Fruit fly (Drosophila melanogaster): Measurements from ENCODE around the gene CG4582.

CG4582 gene

DNA sequence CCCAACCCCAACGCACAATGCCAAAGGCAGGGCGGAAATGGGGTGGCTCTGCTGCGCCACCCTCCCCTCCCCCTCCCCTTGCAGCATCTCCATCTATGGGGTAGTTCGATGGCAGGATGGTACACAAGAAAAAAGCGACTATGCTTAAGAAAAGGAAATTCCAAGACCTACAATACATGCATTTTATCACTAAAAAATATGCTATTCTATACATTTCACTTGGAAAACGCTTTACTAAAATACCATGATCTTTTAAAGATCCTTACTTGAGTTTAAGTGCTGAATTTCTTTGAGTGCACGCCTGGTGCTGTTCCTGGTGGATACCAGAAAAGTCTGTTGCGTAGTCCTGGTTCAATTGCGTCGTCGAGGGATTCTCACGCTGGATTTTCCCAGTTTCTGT, 48.1 kb upstream of the CG4582 start (continued):
- TF ChIP-seq Dbx (GFP tag; IDR thresholded peaks at IDR 0.05) (peak; percentile 73), wek (GFP tag; optimal IDR thresholded peaks at IDR 0.05) (no peak), CG3838 (GFP tag; optimal IDR thresholded peaks at IDR 0.05) (no peak), Doc3 (GFP tag; IDR thresholded peaks at IDR 0.05; ENCODE audit: partially characterized antibody) (no peak), CG14860 (GFP tag; IDR thresholded peaks at IDR 0.05; ENCODE audit: partially characterized antibody) (no peak), CG15696 (tag; optimal IDR thresholded peaks at IDR 0.05) (peak; percentile 6), dimm (GFP tag; IDR thresholded peaks at IDR 0.05) (peak; percentile 49; the same call in 1 of the 2 replicates), danr (GFP tag; IDR thresholded peaks at IDR 0.05) (peak; percentile 71), sens (GFP tag) (peak; percentile 95), CG33557 (GFP tag; optimal IDR thresholded peaks at IDR 0.05) (peak; percentile 5), kay (GFP tag; optimal IDR thresholded peaks at IDR 0.05) (no peak), sd (tag; optimal IDR thresholded peaks at IDR 0.05) (peak; percentile 46), Hr51 (GFP tag; optimal IDR thresholded peaks at IDR 0.05) (peak; percentile 37 to 71), zen (tag; optimal IDR thresholded peaks at IDR 0.05) (no peak), CTCF (GFP tag; optimal IDR thresholded peaks at IDR 0.05) (no peak), nau (GFP tag; optimal IDR thresholded peaks at IDR 0.05) (peak; percentile 36), Abd-B (GFP tag; optimal IDR thresholded peaks at IDR 0.05) (no peak), CG13123 (GFP tag; optimal IDR thresholded peaks at IDR 0.05) (peak; percentile 10), Aef1 (GFP tag; IDR thresholded peaks at IDR 0.05) (peak; percentile 64; the same call in 2 of the 3 replicates), cato (GFP tag; optimal IDR thresholded peaks at IDR 0.05; ENCODE audit: borderline replicate concordance) (peak; percentile 39), NC2α (GFP tag; optimal IDR thresholded peaks at IDR 0.05) (no peak), CG34224 (GFP tag; IDR thresholded peaks at IDR 0.05; ENCODE audit: partially characterized antibody) (no peak), CG32767 (GFP tag; IDR thresholded peaks at IDR 0.05) (peak; percentile 72), inv (GFP tag; IDR thresholded peaks at IDR 0.05; ENCODE audit: partially characterized antibody) (no peak), ems (GFP tag; optimal IDR thresholded peaks at IDR 0.05) (peak; percentile 50), jumu (GFP tag; optimal IDR thresholded peaks at IDR 0.05) (peak; percentile 64), CG1602 (GFP tag; optimal IDR thresholded peaks at IDR 0.05) (peak; percentile 58), CG6813 (GFP tag; optimal IDR thresholded peaks at IDR 0.05) (peak; percentile 50), Blimp-1 (GFP tag; optimal IDR thresholded peaks at IDR 0.05) (peak; percentile 66), stwl (tag; optimal IDR thresholded peaks at IDR 0.05) (no peak), bsh (GFP tag; optimal IDR thresholded peaks at IDR 0.05) (peak in 1 of 2 experiments; percentile 84), az2 (GFP tag; optimal IDR thresholded peaks at IDR 0.05) (peak; percentile 43), ab (GFP tag; optimal IDR thresholded peaks at IDR 0.05) (peak; percentile 29)

DNA sequence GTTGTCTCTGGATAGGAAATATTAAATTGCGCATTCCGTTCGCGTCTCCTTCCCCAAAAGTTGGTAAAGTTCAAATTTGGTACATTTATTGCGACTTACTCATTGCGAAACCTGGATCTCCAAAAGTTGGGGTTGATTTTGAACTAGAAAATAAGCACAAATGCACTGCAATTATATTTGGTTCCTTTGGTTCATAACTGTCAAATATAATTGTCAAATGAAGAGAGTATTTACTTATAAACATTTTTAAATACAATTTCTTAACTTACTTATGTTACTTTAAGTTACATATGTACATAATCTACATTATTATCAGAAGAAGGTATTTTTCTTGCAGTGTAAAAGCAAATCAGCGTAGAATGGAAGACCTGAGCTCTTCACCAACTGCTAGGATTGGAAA, 47.6 kb upstream of the CG4582 start:
- TF ChIP-seq shn (GFP tag; optimal IDR thresholded peaks at IDR 0.05), result no peak
- TF ChIP-seq Doc2 (GFP tag; IDR thresholded peaks at IDR 0.05), result no peak
- no peak for TF ChIP-seq Eip74EF (GFP tag; optimal IDR thresholded peaks at IDR 0.05)
- no peak for TF ChIP-seq Sry-β (GFP tag; optimal IDR thresholded peaks at IDR 0.05)
- TF ChIP-seq wek (GFP tag; optimal IDR thresholded peaks at IDR 0.05), result no peak
- no peak for TF ChIP-seq crol (GFP tag; IDR thresholded peaks at IDR 0.05)
- TF ChIP-seq Dref (GFP tag; IDR thresholded peaks at IDR 0.05), result no peak
- TF ChIP-seq Kr (GFP tag; optimal IDR thresholded peaks at IDR 0.05), result no peak
- no peak for TF ChIP-seq fu2 (GFP tag; optimal IDR thresholded peaks at IDR 0.05)
- no peak for TF ChIP-seq CG10267 (tag; optimal IDR thresholded peaks at IDR 0.05)
- TF ChIP-seq Poxn (GFP tag; IDR thresholded peaks at IDR 0.05), result no peak
- TF ChIP-seq CG3407 (GFP tag; optimal IDR thresholded peaks at IDR 0.05), result no peak
- no peak for TF ChIP-seq Pdp1 (GFP tag; optimal IDR thresholded peaks at IDR 0.05)
- no peak for TF ChIP-seq CG10274 (GFP tag; optimal IDR thresholded peaks at IDR 0.05)
- TF ChIP-seq vfl (GFP tag; optimal IDR thresholded peaks at IDR 0.05), result no peak
- TF ChIP-seq GATAe (GFP tag; conservative IDR thresholded peaks at IDR 0.05), result no peak
- no peak for TF ChIP-seq corto (GFP tag; optimal IDR thresholded peaks at IDR 0.05)
- TF ChIP-seq zen2 (GFP tag; IDR thresholded peaks at IDR 0.05; ENCODE audit: partially characterized antibody), result no peak
- no peak for TF ChIP-seq stwl (tag; optimal IDR thresholded peaks at IDR 0.05)
- TF ChIP-seq CG1602 (GFP tag; optimal IDR thresholded peaks at IDR 0.05), result no peak
- no peak for TF ChIP-seq BtbVII (GFP tag; optimal IDR thresholded peaks at IDR 0.05)
